Worm (Caenorhabditis elegans): ENCODE results near the gene F46B3.1.

DNA sequence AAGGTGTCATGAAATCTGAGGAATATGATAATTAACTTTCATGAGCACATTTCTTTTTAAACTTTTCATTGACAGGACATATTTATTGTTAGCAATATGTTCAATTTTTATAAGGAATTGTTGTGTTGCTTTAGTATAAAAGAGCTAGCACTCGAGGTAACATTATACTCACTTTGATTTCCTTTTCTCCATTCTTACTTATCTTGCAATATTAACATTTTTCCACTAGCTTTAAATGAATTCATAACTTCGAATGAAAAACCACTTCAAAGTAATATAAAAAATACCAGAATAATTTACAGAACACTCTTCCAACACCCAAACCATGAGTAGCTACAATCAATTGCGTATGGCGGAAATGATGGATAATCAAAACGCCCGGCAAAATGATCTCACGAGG, 23.6 kb downstream of the F46B3.1 start, which contains the start of gene F26F2.5:
- no peak for TF ChIP-seq ztf-23 (GFP tag; IDR thresholded peaks at IDR 0.05)
- TF ChIP-seq ref-1 (GFP tag; conservative IDR thresholded peaks at IDR 0.05): no peak
- no peak for TF ChIP-seq flt-1 (GFP tag; IDR thresholded peaks at IDR 0.05)
- no peak for TF ChIP-seq ztf-29 (GFP tag; IDR thresholded peaks at IDR 0.05)
- TF ChIP-seq klf-2 (GFP tag; conservative IDR thresholded peaks at IDR 0.05): no peak
